Fruit fly (Drosophila melanogaster) whole organism, embryonic: ENCODE data around the gene CG14082.

Experiments
- Asciz ChIP-seq: fragments of 200-800 bp; sonication (Bioruptor generic); optimal IDR thresholded peaks from 2 replicates; lab custom pipeline; 2017; ENCODE audit warnings: missing biosample characterization, mild to moderate bottlenecking, missing genetic modification characterization, missing genetic modification reagents
- CG11093 ChIP-seq: fragments of 200-800 bp; sonication (Bioruptor generic); IDR thresholded peaks from 3 replicates; pipeline ENCODE4 v1.3.6; 2022; ENCODE audit warnings: missing biosample characterization, missing genetic modification characterization
- CG11398 ChIP-seq: fragments of 200-800 bp; sonication (Bioruptor generic); optimal IDR thresholded peaks from 2 replicates; lab custom pipeline; 2016; ENCODE audit warnings: missing biosample characterization, missing genetic modification characterization
- CG11456 ChIP-seq: fragments of 200-800 bp; sonication (Bioruptor generic); IDR thresholded peaks from 3 replicates; pipeline ENCODE4 v1.3.6; 2022; ENCODE audit warnings: missing biosample characterization, missing genetic modification characterization
- CG11504 ChIP-seq: fragments of 200-800 bp; sonication (Bioruptor generic); optimal IDR thresholded peaks from 3 replicates; lab custom pipeline; 2019; ENCODE audit warnings: missing biosample characterization, mild to moderate bottlenecking, missing genetic modification characterization, moderate library complexity
- CG12236 ChIP-seq: fragments of 200-800 bp; sonication (Bioruptor generic); optimal IDR thresholded peaks from 2 replicates; lab custom pipeline; 2016; ENCODE audit warnings: missing biosample characterization, missing genetic modification characterization
- CG13894 ChIP-seq: fragments of 200-800 bp; sonication (Bioruptor generic); optimal IDR thresholded peaks from 3 replicates; lab custom pipeline; 2018; ENCODE audit warnings: missing biosample characterization, mild to moderate bottlenecking, missing genetic modification characterization, moderate library complexity
- CG15514 ChIP-seq: fragments of 200-800 bp; sonication (Bioruptor generic); optimal IDR thresholded peaks from 3 replicates; lab custom pipeline; 2017; ENCODE audit warnings: missing biosample characterization, missing genetic modification characterization, mild to moderate bottlenecking, moderate library complexity, missing genetic modification reagents
- CG17568 ChIP-seq: fragments of 200-800 bp; sonication (Bioruptor generic); optimal IDR thresholded peaks from 2 replicates; lab custom pipeline; 2018; ENCODE audit warnings: missing biosample characterization, mild to moderate bottlenecking, missing genetic modification characterization, moderate library complexity
- CG18599 ChIP-seq: fragments of 200-800 bp; sonication (Bioruptor generic); optimal IDR thresholded peaks from 3 replicates; lab custom pipeline; 2017; ENCODE audit warnings: missing biosample characterization, missing genetic modification characterization, mild to moderate bottlenecking, moderate library complexity, missing genetic modification reagents
- CG3995 ChIP-seq: fragments of 200-800 bp; sonication (Bioruptor generic); optimal IDR thresholded peaks from 3 replicates; lab custom pipeline; 2016; ENCODE audit warnings: missing biosample characterization, missing genetic modification characterization
- CG4360 ChIP-seq: fragments of 200-800 bp; sonication (Bioruptor generic); IDR thresholded peaks from 2 replicates; pipeline ENCODE4 v1.3.6; 2022; ENCODE audit warnings: missing biosample characterization, missing genetic modification characterization
- CG6689 ChIP-seq: fragments of 200-800 bp; sonication (Bioruptor generic); IDR thresholded peaks from 2 replicates; pipeline ENCODE4 v1.3.6; 2022; ENCODE audit warnings: missing biosample characterization, missing genetic modification characterization
- CG7839 ChIP-seq: fragments of 200-800 bp; sonication (Bioruptor generic); optimal IDR thresholded peaks from 3 replicates; lab custom pipeline; 2018; ENCODE audit warnings: missing biosample characterization, mild to moderate bottlenecking, missing genetic modification characterization, moderate library complexity
- CG9797 ChIP-seq: fragments of 200-800 bp; sonication (Bioruptor generic); optimal IDR thresholded peaks from 3 replicates; lab custom pipeline; 2018; ENCODE audit warnings: missing biosample characterization, mild to moderate bottlenecking, missing genetic modification characterization
- Deaf1 ChIP-seq: fragments of 200-800 bp; optimal IDR thresholded peaks from 3 replicates; lab custom pipeline; 2019; ENCODE audit warnings: missing biosample characterization, mild to moderate bottlenecking, missing genetic modification characterization, moderate library complexity
- Doc3 ChIP-seq: fragments of 200-800 bp; sonication (Bioruptor generic); IDR thresholded peaks from 3 replicates; pipeline ENCODE4 v1.3.6; 2022; ENCODE audit warnings: missing biosample characterization, missing genetic modification characterization; ENCODE audit not compliant: partially characterized antibody
- Hr78 ChIP-seq, 2 experiments: fragments of 200-800 bp in 1 of 2; fragments of >200 bp in 1 of 2; sonication (Bioruptor generic) in 1 of 2; optimal IDR thresholded peaks; 2 replicates each; lab custom pipeline; 2017 to 2019; ENCODE audit warnings: missing biosample characterization in 2 of 2, missing genetic modification characterization in 2 of 2, mild to moderate bottlenecking in 1 of 2, moderate library complexity in 1 of 2
- Max ChIP-seq: fragments of 200-800 bp; sonication (Bioruptor generic); optimal IDR thresholded peaks from 2 replicates; lab custom pipeline; 2016; ENCODE audit warnings: missing biosample characterization, mild to moderate bottlenecking, missing genetic modification characterization
- Nf-YC ChIP-seq: fragments of 200-800 bp; optimal IDR thresholded peaks from 3 replicates; lab custom pipeline; 2019; ENCODE audit warnings: missing biosample characterization, mild to moderate bottlenecking, missing genetic modification characterization, moderate library complexity
- Rfx ChIP-seq: fragments of 200-800 bp; sonication (Bioruptor generic); IDR thresholded peaks from 2 replicates; pipeline ENCODE4 v1.3.6; 2022; ENCODE audit warnings: missing biosample characterization, missing genetic modification characterization
- Spps ChIP-seq: fragments of 200-800 bp; sonication (Bioruptor generic); optimal IDR thresholded peaks from 2 replicates; lab custom pipeline; 2018; ENCODE audit warnings: missing biosample characterization, mild to moderate bottlenecking, missing genetic modification characterization
- abd-A ChIP-seq: fragments of 200-800 bp; sonication (Bioruptor generic); optimal IDR thresholded peaks from 3 replicates; lab custom pipeline; 2019; ENCODE audit warnings: missing biosample characterization, mild to moderate bottlenecking, missing genetic modification characterization, moderate library complexity
- caup ChIP-seq: fragments of 200-800 bp; sonication (Bioruptor generic); optimal IDR thresholded peaks from 3 replicates; lab custom pipeline; 2017; ENCODE audit warnings: missing biosample characterization, mild to moderate bottlenecking, missing genetic modification characterization, moderate library complexity; ENCODE audit not compliant: severe bottlenecking
- cg ChIP-seq: fragments of 200-800 bp; sonication (Bioruptor generic); optimal IDR thresholded peaks from 3 replicates; lab custom pipeline; 2019; ENCODE audit warnings: missing biosample characterization, mild to moderate bottlenecking, missing genetic modification characterization, moderate library complexity
- chinmo ChIP-seq: fragments of 200-800 bp; sonication (Bioruptor generic); IDR thresholded peaks from 4 replicates; pipeline ENCODE4 v1.3.6; 2022; ENCODE audit warnings: missing biosample characterization, missing genetic modification characterization; ENCODE audit not compliant: partially characterized antibody
- cwo ChIP-seq: fragments of 200-800 bp; sonication (Bioruptor generic); optimal IDR thresholded peaks from 3 replicates; lab custom pipeline; 2017; ENCODE audit warnings: missing biosample characterization, missing genetic modification characterization, mild to moderate bottlenecking, moderate library complexity, missing genetic modification reagents
- dmrt99B ChIP-seq: fragments of 200-800 bp; sonication (Bioruptor generic); optimal IDR thresholded peaks from 2 replicates; lab custom pipeline; 2018; ENCODE audit warnings: missing biosample characterization, mild to moderate bottlenecking, missing genetic modification characterization, moderate library complexity
- fu2 ChIP-seq: fragments of 200-800 bp; sonication (Bioruptor generic); optimal IDR thresholded peaks from 2 replicates; lab custom pipeline; 2016; ENCODE audit warnings: missing biosample characterization, missing genetic modification characterization
- hth ChIP-seq: fragments of >200 bp; optimal IDR thresholded peaks from 2 replicates; lab custom pipeline; 2017; ENCODE audit warnings: inconsistent platforms
- jigr1 ChIP-seq: fragments of 200-800 bp; sonication (Bioruptor generic); IDR thresholded peaks from 3 replicates; pipeline ENCODE4 v1.3.6; 2022; ENCODE audit warnings: missing biosample characterization, missing genetic modification characterization
- lab ChIP-seq: fragments of 200-800 bp; sonication (Bioruptor generic); optimal IDR thresholded peaks from 3 replicates; lab custom pipeline; 2017; ENCODE audit warnings: missing biosample characterization, missing genetic modification characterization, mild to moderate bottlenecking, moderate library complexity, missing genetic modification reagents
- lbe ChIP-seq: fragments of 200-800 bp; sonication (Bioruptor generic); optimal IDR thresholded peaks from 2 replicates; lab custom pipeline; 2016; ENCODE audit warnings: missing biosample characterization, mild to moderate bottlenecking, missing genetic modification characterization
- lmd ChIP-seq: fragments of 200-800 bp; sonication (Bioruptor generic); IDR thresholded peaks from 2 replicates; pipeline ENCODE4 v1.3.6; 2022; ENCODE audit warnings: missing biosample characterization, missing genetic modification characterization
- nerfin-2 ChIP-seq: fragments of 200-800 bp; sonication (Bioruptor generic); IDR thresholded peaks from 2 replicates; pipeline ENCODE4 v1.3.6; 2022; ENCODE audit warnings: missing biosample characterization, missing genetic modification characterization; ENCODE audit not compliant: partially characterized antibody
- pita ChIP-seq: fragments of 200-800 bp; sonication (Bioruptor generic); optimal IDR thresholded peaks from 2 replicates; lab custom pipeline; 2017; ENCODE audit warnings: missing biosample characterization, mild to moderate bottlenecking, missing genetic modification characterization
- pum ChIP-seq: fragments of 200-800 bp; sonication (Bioruptor generic); optimal IDR thresholded peaks from 2 replicates; lab custom pipeline; 2016; ENCODE audit warnings: missing biosample characterization, missing genetic modification characterization
- scrt ChIP-seq: fragments of 200-800 bp; sonication (Bioruptor generic); optimal IDR thresholded peaks from 2 replicates; lab custom pipeline; 2018; ENCODE audit warnings: missing biosample characterization, mild to moderate bottlenecking, missing genetic modification characterization, moderate library complexity
- tio ChIP-seq: fragments of 200-800 bp; sonication (Bioruptor generic); optimal IDR thresholded peaks from 2 replicates; lab custom pipeline; 2017; ENCODE audit warnings: missing biosample characterization, missing genetic modification characterization, inconsistent platforms
- ttk ChIP-seq: fragments of 200-800 bp; sonication (Bioruptor generic); IDR thresholded peaks from 2 replicates; pipeline ENCODE4 v2.1.2; 2022; ENCODE audit warnings: missing biosample characterization, missing genetic modification characterization
- wor ChIP-seq: fragments of 200-800 bp; sonication (Bioruptor generic); IDR thresholded peaks from 2 replicates; pipeline ENCODE4 v1.3.6; 2022; ENCODE audit warnings: missing biosample characterization, missing genetic modification characterization
- zf30C ChIP-seq: fragments of 200-800 bp; sonication (Bioruptor generic); optimal IDR thresholded peaks from 3 replicates; lab custom pipeline; 2018; ENCODE audit warnings: missing biosample characterization, mild to moderate bottlenecking, missing genetic modification characterization

CG14082 gene

dm6 chr3L:19138925-19139503 lies at the start of gene CG14082:
TSS of gene CG14082 (minus strand) at chr3L:19138975.
- TF ChIP-seq ttk, result no peak
- no peak for TF ChIP-seq Asciz (GFP tag; lab: Kevin White, UChicago)
- TF ChIP-seq jigr1 (GFP tag; lab: Robert Waterston, UW), result no peak
- TF ChIP-seq abd-A (tag; lab: Kevin White, UChicago), result no peak
- no peak for TF ChIP-seq CG17568 (GFP tag; lab: Kevin White, UChicago)
- no peak for TF ChIP-seq pum (GFP tag; lab: Kevin White, UChicago)
- no peak for TF ChIP-seq CG11456 (GFP tag; lab: Robert Waterston, UW)
- TF ChIP-seq Hr78 (GFP tag; optimal IDR thresholded peaks at IDR 0.05; lab: Kevin White, UChicago), result no peak
- TF ChIP-seq CG12236 (GFP tag; lab: Kevin White, UChicago), result no peak
- TF ChIP-seq Spps (tag; lab: Kevin White, UChicago), result no peak
- TF ChIP-seq Rfx (GFP tag; lab: Robert Waterston, UW), result peak; percentile 39; the same call in 1 of the 2 replicates
- no peak for TF ChIP-seq tio (GFP tag; lab: Kevin White, UChicago)
- TF ChIP-seq CG11504 (tag; lab: Kevin White, UChicago), result no peak
- TF ChIP-seq lbe, result no peak
- TF ChIP-seq CG7839 (tag; lab: Kevin White, UChicago), result no peak
- peak; percentile 31 for TF ChIP-seq Nf-YC
- TF ChIP-seq lmd (GFP tag; lab: Robert Waterston, UW), result no peak
- TF ChIP-seq CG4360, result no peak
- TF ChIP-seq CG9797 (GFP tag; lab: Kevin White, UChicago), result no peak
- no peak for TF ChIP-seq caup
- no peak for TF ChIP-seq CG11398 (GFP tag; lab: Kevin White, UChicago)
- no peak for TF ChIP-seq wor
- TF ChIP-seq nerfin-2 (GFP tag; lab: Robert Waterston, UW), result no peak
- TF ChIP-seq CG3995 (GFP tag; lab: Kevin White, UChicago), result no peak
- TF ChIP-seq cg (GFP tag; lab: Kevin White, UChicago), result no peak
- no peak for TF ChIP-seq pita (GFP tag; lab: Kevin White, UChicago)
- no peak for TF ChIP-seq CG6689
- no peak for TF ChIP-seq Doc3
- peak; percentile 36 for TF ChIP-seq CG13894 (tag; lab: Kevin White, UChicago)
- no peak for TF ChIP-seq dmrt99B (tag; lab: Kevin White, UChicago)
- TF ChIP-seq scrt (GFP tag; lab: Kevin White, UChicago), result peak; percentile 91
- TF ChIP-seq Max (GFP tag; lab: Kevin White, UChicago), result no peak
- no peak for TF ChIP-seq lab (GFP tag; lab: Kevin White, UChicago)
- no peak for TF ChIP-seq CG11093 (GFP tag; lab: Robert Waterston, UW)
- TF ChIP-seq hth (lab: Kevin White, UChicago), result no peak
- peak; percentile 82 for TF ChIP-seq Deaf1
- TF ChIP-seq fu2 (GFP tag; lab: Kevin White, UChicago), result no peak
- 0 out of 4 replicates have a peak, but pooled peaks have one; percentile 24 for TF ChIP-seq chinmo (GFP tag; lab: Robert Waterston, UW)
- TF ChIP-seq cwo (GFP tag; lab: Kevin White, UChicago), result peak; percentile 85
- no peak for TF ChIP-seq CG15514 (GFP tag; lab: Kevin White, UChicago)
- TF ChIP-seq CG18599 (GFP tag; lab: Kevin White, UChicago), result no peak
- TF ChIP-seq zf30C, result no peak
